Fruit fly (Drosophila melanogaster) S2 (cell line): ENCODE measurements around the gene CG3662.

Experiments used
- CG8478 ChIP-seq: fragments of >200 bp; optimal IDR thresholded peaks from 2 replicates; lab custom pipeline; 2018
- CTCF ChIP-seq, 2 experiments: fragments of >200 bp; optimal IDR thresholded peaks; 2 replicates each; lab custom pipeline; 2018

dm6 chr2L:849787-850512, 28.9 kb downstream of the CG3662 start:
- no peak for TF ChIP-seq CTCF (optimal IDR thresholded peaks at IDR 0.05; lab: Kevin White, UChicago)
- TF ChIP-seq CG8478 (lab: Kevin White, UChicago) = no peak
